Fruit fly (Drosophila melanogaster) whole organism, embryonic: ENCODE measurements around the gene CG9747.
A peak's percentile ranks its signal among the peaks of the same experiment; 100 is the strongest.

Experiments
- Adf1 ChIP-seq: fragments of 200-800 bp; sonication (Bioruptor generic); IDR thresholded peaks from 2 replicates; pipeline ENCODE4 v1.3.6; 2022; ENCODE audit warnings: missing biosample characterization, missing genetic modification characterization
- CG10209 ChIP-seq: fragments of 200-800 bp; sonication (Bioruptor generic); optimal IDR thresholded peaks from 3 replicates; lab custom pipeline; 2017; ENCODE audit warnings: missing biosample characterization, mild to moderate bottlenecking, missing genetic modification characterization, missing genetic modification reagents
- CG12071 ChIP-seq: fragments of 200-800 bp; sonication (Bioruptor generic); optimal IDR thresholded peaks from 3 replicates; lab custom pipeline; 2018; ENCODE audit warnings: missing biosample characterization, mild to moderate bottlenecking, missing genetic modification characterization
- CG16813 ChIP-seq: fragments of 200-800 bp; sonication (Bioruptor generic); IDR thresholded peaks from 3 replicates; pipeline ENCODE4 v1.3.6; 2022; ENCODE audit warnings: missing biosample characterization, missing genetic modification characterization; ENCODE audit not compliant: partially characterized antibody
- CG18764 ChIP-seq: fragments of 200-800 bp; sonication (Bioruptor generic); optimal IDR thresholded peaks from 3 replicates; lab custom pipeline; 2016; ENCODE audit warnings: missing biosample characterization, missing genetic modification characterization
- CG2678 ChIP-seq: fragments of 200-800 bp; sonication (Bioruptor generic); optimal IDR thresholded peaks from 3 replicates; lab custom pipeline; 2019; ENCODE audit warnings: missing biosample characterization, mild to moderate bottlenecking, missing genetic modification characterization, moderate library complexity
- CG30020 ChIP-seq: fragments of 200-800 bp; optimal IDR thresholded peaks from 2 replicates; lab custom pipeline; 2019; ENCODE audit warnings: missing biosample characterization, mild to moderate bottlenecking, missing genetic modification characterization, moderate library complexity
- CG4707 ChIP-seq: fragments of 200-800 bp; sonication (Bioruptor generic); optimal IDR thresholded peaks from 2 replicates; lab custom pipeline; 2018; ENCODE audit warnings: missing biosample characterization, mild to moderate bottlenecking, missing genetic modification characterization, moderate library complexity
- CTCF ChIP-seq: fragments of 200-800 bp; sonication (Bioruptor generic); optimal IDR thresholded peaks from 2 replicates; lab custom pipeline; 2017; ENCODE audit warnings: missing biosample characterization, mild to moderate bottlenecking, missing genetic modification characterization, moderate library complexity
- salm ChIP-seq: fragments of 200-800 bp; sonication (Bioruptor generic); optimal IDR thresholded peaks from 2 replicates; lab custom pipeline; 2018; ENCODE audit warnings: missing biosample characterization, mild to moderate bottlenecking, missing genetic modification characterization
- twi ChIP-seq: fragments of 200-800 bp; optimal IDR thresholded peaks from 2 replicates; lab custom pipeline; 2019; ENCODE audit warnings: missing biosample characterization, mild to moderate bottlenecking, missing genetic modification characterization, moderate library complexity
- usp ChIP-seq: fragments of >200 bp; optimal IDR thresholded peaks from 2 replicates; lab custom pipeline; 2017; ENCODE audit warnings: missing biosample characterization, missing genetic modification characterization

DNA sequence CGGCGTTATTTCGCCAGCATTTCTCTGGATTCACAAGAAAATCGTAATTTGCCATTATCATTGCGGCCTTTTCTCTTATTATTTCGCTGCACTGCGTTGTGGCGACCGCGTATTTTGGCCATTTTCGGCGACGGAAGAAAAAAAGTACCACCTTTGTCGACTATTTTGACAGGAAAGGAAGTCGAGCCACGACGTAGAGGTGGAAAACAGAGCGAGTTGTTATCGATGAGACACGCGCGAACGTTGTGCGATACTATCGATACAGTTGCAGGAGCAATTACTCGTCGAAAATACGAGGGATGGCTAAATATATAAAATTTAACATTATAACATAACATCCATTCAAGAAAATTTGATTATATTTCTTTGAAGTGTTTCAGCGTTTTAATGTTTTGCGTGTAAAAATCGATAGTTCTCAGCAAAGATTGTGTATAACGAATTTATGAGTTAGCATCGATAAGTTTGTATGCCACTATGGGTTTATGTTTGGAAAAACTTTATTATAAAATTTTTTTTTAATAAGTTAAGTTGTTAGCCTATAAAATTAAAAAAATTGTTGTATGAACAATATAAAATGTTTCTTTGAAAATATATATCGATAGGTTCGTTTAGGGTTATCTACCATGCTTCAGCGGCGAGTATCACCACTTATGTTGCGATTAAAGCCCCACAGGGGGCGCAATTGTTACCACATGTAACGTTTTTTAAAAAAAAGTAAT, 17.9 kb upstream of the CG9747 start, which contains the start of gene RpS7:
- TF ChIP-seq twi = peak; percentile 0
- peak; percentile 92 for TF ChIP-seq CTCF (GFP tag; lab: Kevin White, UChicago)
- peak; percentile 60 for TF ChIP-seq CG2678 (tag; lab: Kevin White, UChicago)
- peak; percentile 64 for TF ChIP-seq CG10209 (GFP tag; lab: Kevin White, UChicago)
- TF ChIP-seq CG4707 = peak; percentile 85
- TF ChIP-seq salm (tag; lab: Kevin White, UChicago) = peak; percentile 76
- peak; percentile 98 for TF ChIP-seq CG16813 (GFP tag; lab: Robert Waterston, UW)
- TF ChIP-seq CG18764 (GFP tag; lab: Kevin White, UChicago) = peak; percentile 28
- TF ChIP-seq CG12071 = peak; percentile 85
- peak; percentile 47 for TF ChIP-seq CG30020 (tag; lab: Kevin White, UChicago)
- TF ChIP-seq usp (GFP tag; lab: Kevin White, UChicago) = no peak
- peak; percentile 53 for TF ChIP-seq Adf1 (GFP tag; lab: Robert Waterston, UW)
